Fruit fly (Drosophila melanogaster) whole organism, embryonic: ENCODE measurements around the gene wge.

Source experiments
- Aef1 ChIP-seq: fragments of 200-800 bp; sonication (Bioruptor generic); IDR thresholded peaks from 3 replicates; pipeline ENCODE4 v1.3.6; 2022; ENCODE audit warnings: missing biosample characterization, missing genetic modification characterization
- CG10959 ChIP-seq: fragments of 200-800 bp; sonication (Bioruptor generic); IDR thresholded peaks from 2 replicates; pipeline ENCODE4 v1.3.6; 2022; ENCODE audit warnings: missing biosample characterization, missing genetic modification characterization
- CG1233 ChIP-seq: fragments of 200-800 bp; sonication (Bioruptor generic); optimal IDR thresholded peaks from 4 replicates; lab custom pipeline; 2018; ENCODE audit warnings: missing biosample characterization, mild to moderate bottlenecking, missing genetic modification characterization
- CG12659 ChIP-seq: fragments of 200-800 bp; sonication (Bioruptor generic); optimal IDR thresholded peaks from 3 replicates; lab custom pipeline; 2017; ENCODE audit warnings: mild to moderate bottlenecking, missing biosample characterization, missing genetic modification reagents, missing genetic modification characterization
- CG12769 ChIP-seq: fragments of 200-800 bp; sonication (Bioruptor generic); optimal IDR thresholded peaks from 2 replicates; lab custom pipeline; 2019; ENCODE audit warnings: missing biosample characterization, mild to moderate bottlenecking, missing genetic modification characterization, moderate library complexity
- CG17186 ChIP-seq: fragments of 200-800 bp; sonication (Bioruptor generic); optimal IDR thresholded peaks from 3 replicates; lab custom pipeline; 2017; ENCODE audit warnings: missing biosample characterization, missing genetic modification reagents, missing genetic modification characterization
- CG17361 ChIP-seq: fragments of 200-800 bp; sonication (Bioruptor generic); IDR thresholded peaks from 3 replicates; pipeline ENCODE4 v1.3.6; 2022; ENCODE audit warnings: missing biosample characterization, missing genetic modification characterization
- CG18764 ChIP-seq: fragments of 200-800 bp; sonication (Bioruptor generic); optimal IDR thresholded peaks from 3 replicates; lab custom pipeline; 2016; ENCODE audit warnings: missing biosample characterization, missing genetic modification characterization
- CG2129 ChIP-seq: fragments of 200-800 bp; sonication (Bioruptor generic); IDR thresholded peaks from 2 replicates; pipeline ENCODE4 v1.3.6; 2022; ENCODE audit warnings: missing biosample characterization, missing genetic modification characterization; ENCODE audit not compliant: partially characterized antibody
- CG30020 ChIP-seq: fragments of 200-800 bp; optimal IDR thresholded peaks from 2 replicates; lab custom pipeline; 2019; ENCODE audit warnings: missing biosample characterization, mild to moderate bottlenecking, missing genetic modification characterization, moderate library complexity
- CG3065 ChIP-seq: fragments of 200-800 bp; sonication (Bioruptor generic); optimal IDR thresholded peaks from 2 replicates; lab custom pipeline; 2016; ENCODE audit warnings: missing biosample characterization, missing genetic modification characterization
- CG31441 ChIP-seq: fragments of 200-800 bp; sonication (Bioruptor generic); IDR thresholded peaks from 2 replicates; pipeline ENCODE4 v1.3.6; 2022; ENCODE audit warnings: missing biosample characterization, missing genetic modification characterization
- CG3163 ChIP-seq: fragments of 200-800 bp; sonication (Bioruptor generic); optimal IDR thresholded peaks from 3 replicates; lab custom pipeline; 2016; ENCODE audit warnings: missing biosample characterization, missing genetic modification characterization
- CG4328 ChIP-seq: fragments of 200-800 bp; sonication (Bioruptor generic); optimal IDR thresholded peaks from 3 replicates; lab custom pipeline; 2017; ENCODE audit warnings: missing biosample characterization, missing genetic modification reagents, missing genetic modification characterization
- CG5180 ChIP-seq: fragments of 200-800 bp; sonication (Bioruptor generic); optimal IDR thresholded peaks from 3 replicates; lab custom pipeline; 2017; ENCODE audit warnings: missing biosample characterization, missing genetic modification characterization, mild to moderate bottlenecking, moderate library complexity, missing genetic modification reagents
- CG6272 ChIP-seq: fragments of 200-800 bp; sonication (Bioruptor generic); IDR thresholded peaks from 2 replicates; pipeline ENCODE4 v1.3.6; 2022; ENCODE audit warnings: missing biosample characterization, missing genetic modification characterization
- CG7963 ChIP-seq: fragments of 200-800 bp; sonication (Bioruptor generic); IDR thresholded peaks from 3 replicates; pipeline ENCODE4 v1.3.6; 2022; ENCODE audit warnings: missing biosample characterization, missing genetic modification characterization; ENCODE audit not compliant: partially characterized antibody
- CG8290 ChIP-seq, 3 experiments: fragments of 200-800 bp; sonication (Bioruptor generic); optimal IDR thresholded peaks; 2 replicates each; lab custom pipeline; 2016 to 2019; ENCODE audit warnings: missing biosample characterization in 3 of 3, missing genetic modification characterization in 3 of 3, mild to moderate bottlenecking in 2 of 3, moderate library complexity in 1 of 3
- CG8924 ChIP-seq: fragments of 200-800 bp; optimal IDR thresholded peaks from 3 replicates; lab custom pipeline; 2019; ENCODE audit warnings: missing biosample characterization, mild to moderate bottlenecking, missing genetic modification characterization, moderate library complexity
- CG9437 ChIP-seq: fragments of 200-800 bp; sonication (Bioruptor generic); optimal IDR thresholded peaks from 2 replicates; lab custom pipeline; 2018; ENCODE audit warnings: missing biosample characterization, mild to moderate bottlenecking, missing genetic modification characterization
- CG9817 ChIP-seq: fragments of 200-800 bp; sonication (Bioruptor generic); optimal IDR thresholded peaks from 2 replicates; lab custom pipeline; 2018; ENCODE audit warnings: missing biosample characterization, mild to moderate bottlenecking, missing genetic modification characterization, moderate library complexity
- H15 ChIP-seq: fragments of 200-800 bp; sonication (Bioruptor generic); IDR thresholded peaks from 3 replicates; pipeline ENCODE4 v1.3.6; 2022; ENCODE audit warnings: missing biosample characterization, missing genetic modification characterization
- H2.0 ChIP-seq: fragments of 200-800 bp; sonication (Bioruptor generic); IDR thresholded peaks from 2 replicates; pipeline ENCODE4 v1.3.6; 2022; ENCODE audit warnings: missing biosample characterization, missing genetic modification characterization
- HLHmδ ChIP-seq: fragments of 200-800 bp; sonication (Bioruptor generic); optimal IDR thresholded peaks from 2 replicates; lab custom pipeline; 2018; ENCODE audit warnings: missing biosample characterization, mild to moderate bottlenecking, missing genetic modification characterization, moderate library complexity
- MBD-R2 ChIP-seq: fragments of 200-800 bp; sonication (Bioruptor generic); IDR thresholded peaks from 2 replicates; pipeline ENCODE4 v1.3.6; 2022; ENCODE audit warnings: missing biosample characterization, missing genetic modification characterization
- MESR4 ChIP-seq: fragments of 200-800 bp; sonication (Bioruptor generic); optimal IDR thresholded peaks from 2 replicates; lab custom pipeline; 2018; ENCODE audit warnings: missing biosample characterization, mild to moderate bottlenecking, missing genetic modification characterization, moderate library complexity
- NC2α ChIP-seq: fragments of 200-800 bp; sonication (Bioruptor generic); optimal IDR thresholded peaks from 2 replicates; lab custom pipeline; 2016; ENCODE audit warnings: missing biosample characterization, missing genetic modification characterization
- Oaz ChIP-seq: fragments of 200-800 bp; sonication (Bioruptor generic); IDR thresholded peaks from 2 replicates; pipeline ENCODE4 v1.3.6; 2022; ENCODE audit warnings: missing biosample characterization, missing genetic modification characterization
- ash1 ChIP-seq: fragments of 200-800 bp; sonication (Bioruptor generic); optimal IDR thresholded peaks from 2 replicates; lab custom pipeline; 2018; ENCODE audit warnings: missing biosample characterization, mild to moderate bottlenecking, missing genetic modification characterization
- az2 ChIP-seq: fragments of 200-800 bp; sonication (Bioruptor generic); optimal IDR thresholded peaks from 3 replicates; lab custom pipeline; 2016; ENCODE audit warnings: missing biosample characterization, missing genetic modification characterization
- bbx ChIP-seq: fragments of 200-800 bp; sonication (Bioruptor generic); IDR thresholded peaks from 2 replicates; pipeline ENCODE4 v1.3.6; 2022; ENCODE audit warnings: missing biosample characterization, missing genetic modification characterization; ENCODE audit not compliant: partially characterized antibody
- chinmo ChIP-seq: fragments of 200-800 bp; sonication (Bioruptor generic); IDR thresholded peaks from 4 replicates; pipeline ENCODE4 v1.3.6; 2022; ENCODE audit warnings: missing biosample characterization, missing genetic modification characterization; ENCODE audit not compliant: partially characterized antibody
- crp ChIP-seq, 2 experiments: fragments of 200-800 bp; sonication (Bioruptor generic); optimal IDR thresholded peaks; 2 replicates in 1 of 2; 3 replicates in 1 of 2; lab custom pipeline; 2017; ENCODE audit warnings: missing biosample characterization in 2 of 2, missing genetic modification characterization in 2 of 2, mild to moderate bottlenecking in 1 of 2, moderate library complexity in 1 of 2
- dmrt11E ChIP-seq: fragments of 200-800 bp; sonication (Bioruptor generic); optimal IDR thresholded peaks from 3 replicates; lab custom pipeline; 2018; ENCODE audit warnings: missing biosample characterization, mild to moderate bottlenecking, missing genetic modification characterization, moderate library complexity
- fu2 ChIP-seq: fragments of 200-800 bp; sonication (Bioruptor generic); optimal IDR thresholded peaks from 2 replicates; lab custom pipeline; 2016; ENCODE audit warnings: missing biosample characterization, missing genetic modification characterization
- h ChIP-seq: fragments of >200 bp; optimal IDR thresholded peaks from 2 replicates; lab custom pipeline; 2017
- hbn ChIP-seq: fragments of 200-800 bp; sonication (Bioruptor generic); IDR thresholded peaks from 2 replicates; pipeline ENCODE4 v1.3.6; 2022; ENCODE audit warnings: missing biosample characterization, missing genetic modification characterization; ENCODE audit not compliant: partially characterized antibody
- lola ChIP-seq, 3 experiments: fragments of >200 bp in 2 of 3; fragments of 200-800 bp in 1 of 3; sonication (Bioruptor generic) in 1 of 3; optimal IDR thresholded peaks; 2 replicates each; lab custom pipeline; 2017 to 2019; ENCODE audit warnings: missing biosample characterization in 3 of 3, missing genetic modification characterization in 3 of 3, mild to moderate bottlenecking in 1 of 3, moderate library complexity in 1 of 3
- nau ChIP-seq: fragments of 200-800 bp; sonication (Bioruptor generic); optimal IDR thresholded peaks from 3 replicates; lab custom pipeline; 2017; ENCODE audit warnings: missing biosample characterization, mild to moderate bottlenecking, missing genetic modification characterization, missing genetic modification reagents
- nmo ChIP-seq: fragments of 200-800 bp; sonication (Bioruptor generic); optimal IDR thresholded peaks from 2 replicates; lab custom pipeline; 2018; ENCODE audit warnings: missing biosample characterization, mild to moderate bottlenecking, missing genetic modification characterization, moderate library complexity
- pros ChIP-seq: fragments of 200-800 bp; sonication (Bioruptor generic); optimal IDR thresholded peaks from 3 replicates; lab custom pipeline; 2019; ENCODE audit warnings: missing biosample characterization, mild to moderate bottlenecking, missing genetic modification characterization, moderate library complexity
- rib ChIP-seq: fragments of 200-800 bp; sonication (Bioruptor generic); IDR thresholded peaks from 2 replicates; pipeline ENCODE4 v1.3.6; 2022; ENCODE audit warnings: missing biosample characterization, missing genetic modification characterization
- scrt ChIP-seq: fragments of 200-800 bp; sonication (Bioruptor generic); optimal IDR thresholded peaks from 2 replicates; lab custom pipeline; 2018; ENCODE audit warnings: missing biosample characterization, mild to moderate bottlenecking, missing genetic modification characterization, moderate library complexity
- sima ChIP-seq: fragments of 200-800 bp; sonication (Bioruptor generic); optimal IDR thresholded peaks from 2 replicates; lab custom pipeline; 2016; ENCODE audit warnings: missing biosample characterization, missing genetic modification characterization
- trem ChIP-seq: fragments of 200-800 bp; optimal IDR thresholded peaks from 3 replicates; lab custom pipeline; 2019; ENCODE audit warnings: missing biosample characterization, mild to moderate bottlenecking, missing genetic modification characterization, moderate library complexity
- unc-4 ChIP-seq: fragments of 200-800 bp; sonication (Bioruptor generic); IDR thresholded peaks from 2 replicates; pipeline ENCODE4 v1.3.6; 2022; ENCODE audit warnings: missing biosample characterization, missing genetic modification characterization; ENCODE audit not compliant: partially characterized antibody
- vfl ChIP-seq: fragments of 200-800 bp; sonication (Bioruptor generic); optimal IDR thresholded peaks from 2 replicates; lab custom pipeline; 2016; ENCODE audit warnings: missing biosample characterization, missing genetic modification characterization
- zfh1 ChIP-seq: fragments of 200-800 bp; sonication (Bioruptor generic); IDR thresholded peaks from 3 replicates; pipeline ENCODE4 v1.3.6; 2022; ENCODE audit warnings: missing biosample characterization, missing genetic modification characterization

Gene wge

dm6 chr3R:22726031-22726770 is 5.3 kb upstream of the wge start, which contains the start of gene RNF220 (continued):
- TF ChIP-seq nmo (GFP tag; lab: Kevin White, UChicago) (peak; percentile 45), MBD-R2 (GFP tag; lab: Robert Waterston, UW) (peak; percentile 45), CG8924 (no peak), H15 (GFP tag; lab: Robert Waterston, UW) (no peak), CG9437 (GFP tag; lab: Kevin White, UChicago) (peak; percentile 97), CG17361 (GFP tag; lab: Robert Waterston, UW) (peak; percentile 60), CG4328 (GFP tag; lab: Kevin White, UChicago) (no peak), CG6272 (GFP tag; lab: Robert Waterston, UW) (peak; percentile 24; the same call in 1 of the 2 replicates), Aef1 (no peak), pros (GFP tag; lab: Kevin White, UChicago) (no peak), CG18764 (GFP tag; lab: Kevin White, UChicago) (no peak), MESR4 (GFP tag; lab: Kevin White, UChicago) (peak; percentile 76), ash1 (no peak), HLHmδ (GFP tag; lab: Kevin White, UChicago) (no peak), rib (GFP tag; lab: Robert Waterston, UW) (no peak), fu2 (GFP tag; lab: Kevin White, UChicago) (no peak), CG3163 (GFP tag; lab: Kevin White, UChicago) (no peak), zfh1 (GFP tag; lab: Robert Waterston, UW) (0 out of 3 replicates have a peak, but pooled peaks have one; percentile 20), unc-4 (GFP tag; lab: Robert Waterston, UW) (peak; percentile 50), CG12769 (tag; lab: Kevin White, UChicago) (no peak), trem (tag; lab: Kevin White, UChicago) (peak; percentile 8), dmrt11E (tag; lab: Kevin White, UChicago) (no peak), CG5180 (GFP tag; lab: Kevin White, UChicago) (no peak), CG10959 (no peak), NC2α (GFP tag; lab: Kevin White, UChicago) (no peak), CG7963 (GFP tag; lab: Robert Waterston, UW) (peak; percentile 61; the same call in 2 of the 3 replicates), sima (GFP tag; lab: Kevin White, UChicago) (no peak), CG17186 (no peak), Oaz (no peak), H2.0 (GFP tag; lab: Robert Waterston, UW) (no peak), CG12659 (GFP tag; lab: Kevin White, UChicago) (peak; percentile 33), CG31441 (GFP tag; lab: Robert Waterston, UW) (peak; percentile 58; the same call in 1 of the 2 replicates), chinmo (GFP tag; lab: Robert Waterston, UW) (peak; percentile 16; the same call in 1 of the 4 replicates), CG3065 (GFP tag; lab: Kevin White, UChicago) (no peak), vfl (no peak), CG1233 (GFP tag; lab: Kevin White, UChicago) (no peak), nau (GFP tag; lab: Kevin White, UChicago) (no peak), bbx (GFP tag; lab: Robert Waterston, UW) (peak; percentile 78), CG2129 (GFP tag; lab: Robert Waterston, UW) (peak; percentile 11), scrt (GFP tag; lab: Kevin White, UChicago) (no peak), hbn (peak; percentile 60), h (lab: Kevin White, UChicago) (no peak), crp (GFP tag; optimal IDR thresholded peaks at IDR 0.05; lab: Kevin White, UChicago) (no peak), CG30020 (tag; lab: Kevin White, UChicago) (peak; percentile 6), lola (GFP tag; optimal IDR thresholded peaks at IDR 0.05; lab: Kevin White, UChicago) (peak in 1 of 3 experiments; percentile 16), az2 (peak; percentile 21), CG8290 (GFP tag; optimal IDR thresholded peaks at IDR 0.05; lab: Kevin White, UChicago) (no peak), CG8290 (tag; optimal IDR thresholded peaks at IDR 0.05; lab: Kevin White, UChicago) (peak in 1 of 2 experiments; percentile 1), CG9817 (tag; lab: Kevin White, UChicago) (no peak)
